Worm (Caenorhabditis elegans) whole organism, midembryonic: ENCODE results near the gene fbxc-25.

ENCODE experiments used
- T22C8.4 ChIP-seq: fragments of 200-800 bp; sonication (Bioruptor generic); IDR thresholded peaks from 2 replicates; pipeline ENCODE4 v1.3.6; 2022; ENCODE audit warnings: missing genetic modification characterization, missing compliant biosample characterization
- flt-1 ChIP-seq: fragments of 200-800 bp; sonication (Bioruptor generic); IDR thresholded peaks from 2 replicates; pipeline ENCODE4 v1.3.6; 2022; ENCODE audit warnings: missing genetic modification characterization, missing compliant biosample characterization
- klf-2 ChIP-seq: fragments of 200-800 bp; sonication (Bioruptor generic); conservative IDR thresholded peaks from 2 replicates; pipeline ENCODE4 v1.3.6; 2022; ENCODE audit warnings: missing genetic modification reagents, missing genetic modification characterization, missing compliant biosample characterization
- ztf-23 ChIP-seq: fragments of 200-800 bp; sonication (Bioruptor generic); IDR thresholded peaks from 2 replicates; pipeline ENCODE4 v1.3.6; 2022; ENCODE audit warnings: missing genetic modification reagents, missing genetic modification characterization, missing compliant biosample characterization

ce11 chrII:2342004-2342479, 46.0 kb upstream of the fbxc-25 start, which contains the start of gene F43C11.6:
- TF ChIP-seq flt-1 (GFP tag; lab: Robert Waterston, UW), result no peak
- no peak for TF ChIP-seq ztf-23
- no peak for TF ChIP-seq T22C8.4 (GFP tag; lab: Robert Waterston, UW)
- no peak for TF ChIP-seq klf-2 (GFP tag; lab: Robert Waterston, UW)
